Worm (Caenorhabditis elegans) whole organism, midembryonic: ENCODE results near the gene rpl-23.

Experiments
- T22C8.4 ChIP-seq: fragments of 200-800 bp; sonication (Bioruptor generic); IDR thresholded peaks from 2 replicates; pipeline ENCODE4 v1.3.6; 2022; ENCODE audit warnings: missing genetic modification characterization, missing compliant biosample characterization
- cog-1 ChIP-seq: sonication (generic microtip); optimal IDR thresholded peaks from 2 replicates; lab custom pipeline; 2016; ENCODE audit warnings: missing genetic modification characterization, missing compliant biosample characterization
- flt-1 ChIP-seq: fragments of 200-800 bp; sonication (Bioruptor generic); IDR thresholded peaks from 2 replicates; pipeline ENCODE4 v1.3.6; 2022; ENCODE audit warnings: missing genetic modification characterization, missing compliant biosample characterization
- ref-1 ChIP-seq: fragments of 200-800 bp; sonication (Bioruptor generic); conservative IDR thresholded peaks from 2 replicates; pipeline ENCODE4 v1.3.6; 2022; ENCODE audit warnings: missing genetic modification reagents, missing genetic modification characterization, missing compliant biosample characterization
- tab-1 ChIP-seq: fragments of 200-800 bp; sonication (Bioruptor generic); IDR thresholded peaks from 2 replicates; pipeline ENCODE4 v1.3.6; 2022; ENCODE audit warnings: missing genetic modification characterization, missing compliant biosample characterization

DNA sequence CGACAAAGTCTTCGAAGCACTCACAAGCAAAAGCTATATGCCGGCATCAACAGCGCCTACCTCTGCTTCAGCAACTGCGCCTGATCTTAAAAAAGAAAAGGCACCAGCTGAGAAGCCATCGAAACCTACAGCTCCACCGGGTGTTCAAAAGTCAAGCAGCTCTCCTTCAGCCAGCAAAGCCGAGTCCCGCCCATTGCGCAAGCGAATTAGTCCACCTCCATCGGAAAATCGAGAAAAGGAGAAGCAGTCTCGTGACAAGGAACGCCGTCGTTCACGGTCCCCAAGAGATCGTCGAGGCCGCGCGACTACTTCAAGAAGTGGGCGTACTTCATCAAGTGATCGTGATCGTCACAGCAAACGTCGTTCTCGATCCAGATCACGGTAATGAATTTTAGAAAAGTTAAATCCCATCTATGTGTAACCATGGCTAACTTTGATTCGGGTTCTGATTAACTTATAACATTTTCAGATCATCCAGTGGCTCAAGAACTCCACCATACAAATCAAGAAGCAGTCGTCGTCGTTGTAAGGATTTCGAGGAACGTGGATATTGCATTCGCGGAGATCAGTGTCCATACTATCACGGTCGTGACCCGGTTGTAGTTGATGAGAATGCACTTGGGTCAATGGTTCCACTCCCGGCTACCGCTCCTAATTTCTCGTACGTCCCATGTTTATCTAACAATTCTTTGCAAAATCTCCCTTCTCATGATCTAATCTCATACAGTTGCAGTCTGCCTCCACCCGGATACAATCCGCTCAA, 6.1 kb upstream of the rpl-23 start:
- no peak for TF ChIP-seq T22C8.4 (GFP tag; lab: Robert Waterston, UW)
- TF ChIP-seq ref-1: no peak
- no peak for TF ChIP-seq cog-1
- TF ChIP-seq tab-1 (GFP tag; lab: Robert Waterston, UW): no peak
- TF ChIP-seq flt-1: no peak
